Worm (Caenorhabditis elegans): Measurements from ENCODE around the gene ceh-30.

ce11 chrX:3024637-3025113, 38.7 kb upstream of the ceh-30 start, which contains the start of gene aqp-7:
- no peak for TF ChIP-seq unc-86 (tag; optimal IDR thresholded peaks at IDR 0.05)
- TF ChIP-seq mep-1 (tag; optimal IDR thresholded peaks at IDR 0.05): no peak
- no peak for TF ChIP-seq fkh-8 (tag; optimal IDR thresholded peaks at IDR 0.05)
- TF ChIP-seq zag-1 (tag; optimal IDR thresholded peaks at IDR 0.05): no peak
- TF ChIP-seq pqm-1 (tag; optimal IDR thresholded peaks at IDR 0.05): no peak
- TF ChIP-seq ama-1 (optimal IDR thresholded peaks at IDR 0.05): no peak
- TF ChIP-seq nhr-28 (tag; optimal IDR thresholded peaks at IDR 0.05): no peak
- no peak for TF ChIP-seq lin-35 (GFP tag; optimal IDR thresholded peaks at IDR 0.05)
- no peak for TF ChIP-seq nhr-237 (tag; optimal IDR thresholded peaks at IDR 0.05)
